Worm (Caenorhabditis elegans) whole organism, mixed stage, embryonic: ENCODE results near the gene M02D8.5.

Experiments
- M03D4.4 ChIP-seq: sonication (generic microtip); optimal IDR thresholded peaks from 2 replicates; lab custom pipeline; 2017; ENCODE audit warnings: mild to moderate bottlenecking, missing genetic modification characterization, missing compliant biosample characterization
- bed-3 ChIP-seq: fragments of 200-800 bp; sonication (Bioruptor generic); optimal IDR thresholded peaks from 3 replicates; lab custom pipeline; 2018; ENCODE audit warnings: mild to moderate bottlenecking, missing genetic modification characterization, moderate library complexity, missing compliant biosample characterization
- blmp-1 ChIP-seq: fragments of 150-350 bp; optimal IDR thresholded peaks from 2 replicates; lab custom pipeline; 2014; ENCODE audit warnings: missing biosample characterization, missing genetic modification characterization
- ceh-39 ChIP-seq: fragments of 150-350 bp; optimal IDR thresholded peaks from 2 replicates; lab custom pipeline; 2014; ENCODE audit warnings: missing biosample characterization, missing genetic modification characterization
- ceh-83 ChIP-seq: fragments of 200-800 bp; sonication (Bioruptor generic); optimal IDR thresholded peaks from 2 replicates; lab custom pipeline; 2018; ENCODE audit warnings: mild to moderate bottlenecking, missing genetic modification characterization, missing compliant biosample characterization
- cnd-1 ChIP-seq: fragments of 200-800 bp; sonication (Bioruptor generic); optimal IDR thresholded peaks from 2 replicates; lab custom pipeline; 2018; ENCODE audit warnings: mild to moderate bottlenecking, missing genetic modification characterization, missing compliant biosample characterization
- drap-1 ChIP-seq: fragments of 200-800 bp; sonication (Bioruptor generic); optimal IDR thresholded peaks from 3 replicates; lab custom pipeline; 2018; ENCODE audit warnings: mild to moderate bottlenecking, missing genetic modification characterization, missing compliant biosample characterization
- elt-1 ChIP-seq: sonication (generic microtip); optimal IDR thresholded peaks from 2 replicates; lab custom pipeline; 2017; ENCODE audit warnings: missing genetic modification characterization, mild to moderate bottlenecking, missing compliant biosample characterization, antibody characterized with exemption, moderate library complexity, borderline replicate concordance; ENCODE audit not compliant: insufficient read depth
- elt-3 ChIP-seq: fragments of 150-350 bp; optimal IDR thresholded peaks from 2 replicates; lab custom pipeline; 2014; ENCODE audit warnings: missing biosample characterization, missing genetic modification characterization
- flh-1 ChIP-seq: fragments of 200-800 bp; sonication (Bioruptor generic); optimal IDR thresholded peaks from 2 replicates; lab custom pipeline; 2018; ENCODE audit warnings: mild to moderate bottlenecking, missing genetic modification characterization, moderate library complexity, missing compliant biosample characterization
- hlh-1 ChIP-seq: fragments of 150-350 bp; optimal IDR thresholded peaks from 2 replicates; lab custom pipeline; 2014; ENCODE audit warnings: missing biosample characterization, missing genetic modification reagents, missing genetic modification characterization
- lin-13 ChIP-seq: fragments of 150-350 bp; optimal IDR thresholded peaks from 2 replicates; lab custom pipeline; 2014; ENCODE audit warnings: missing biosample characterization, missing genetic modification characterization
- lsy-2 ChIP-seq: fragments of 150-350 bp; optimal IDR thresholded peaks from 2 replicates; lab custom pipeline; 2014; ENCODE audit warnings: missing biosample characterization, missing genetic modification characterization
- mab-5 ChIP-seq: fragments of 150-350 bp; optimal IDR thresholded peaks from 2 replicates; lab custom pipeline; 2014; ENCODE audit warnings: missing biosample characterization, missing genetic modification characterization
- nhr-12 ChIP-seq: fragments of 150-350 bp; optimal IDR thresholded peaks from 2 replicates; lab custom pipeline; 2014; ENCODE audit warnings: missing biosample characterization, missing genetic modification characterization
- nhr-2 ChIP-seq: fragments of 150-350 bp; optimal IDR thresholded peaks from 2 replicates; lab custom pipeline; 2014; ENCODE audit warnings: missing biosample characterization, missing genetic modification characterization
- nhr-237 ChIP-seq: fragments of 150-350 bp; optimal IDR thresholded peaks from 2 replicates; lab custom pipeline; 2014; ENCODE audit warnings: missing biosample characterization, missing genetic modification characterization
- nhr-28 ChIP-seq: fragments of 150-350 bp; optimal IDR thresholded peaks from 2 replicates; lab custom pipeline; 2014; ENCODE audit warnings: missing biosample characterization, missing genetic modification characterization
- pha-4 ChIP-seq: fragments of 150-350 bp; optimal IDR thresholded peaks from 2 replicates; lab custom pipeline; 2018; ENCODE audit warnings: missing biosample characterization, missing genetic modification reagents, missing genetic modification characterization
- sem-2 ChIP-seq: fragments of 200-800 bp; sonication (Bioruptor generic); optimal IDR thresholded peaks from 2 replicates; lab custom pipeline; 2018; ENCODE audit warnings: mild to moderate bottlenecking, missing genetic modification characterization, missing compliant biosample characterization
- snpc-4 ChIP-seq: fragments of 150-350 bp; optimal IDR thresholded peaks from 2 replicates; lab custom pipeline; 2014; ENCODE audit warnings: missing biosample characterization, missing genetic modification characterization
- sptf-1 ChIP-seq: sonication (generic microtip); optimal IDR thresholded peaks from 2 replicates; lab custom pipeline; 2017; ENCODE audit warnings: mild to moderate bottlenecking, missing genetic modification characterization, moderate library complexity, missing compliant biosample characterization
- tbx-8 ChIP-seq: fragments of 200-800 bp; sonication (Bioruptor generic); optimal IDR thresholded peaks from 2 replicates; lab custom pipeline; 2018; ENCODE audit warnings: mild to moderate bottlenecking, missing genetic modification characterization, moderate library complexity, missing compliant biosample characterization
- unc-120 ChIP-seq: sonication (generic microtip); optimal IDR thresholded peaks from 2 replicates; lab custom pipeline; 2017; ENCODE audit warnings: missing genetic modification characterization, missing compliant biosample characterization; ENCODE audit not compliant: poor library complexity, severe bottlenecking
- unc-39 ChIP-seq: fragments of 150-350 bp; optimal IDR thresholded peaks from 2 replicates; lab custom pipeline; 2014; ENCODE audit warnings: missing biosample characterization, missing genetic modification characterization
- unc-62 ChIP-seq: fragments of 150-350 bp; optimal IDR thresholded peaks from 2 replicates; lab custom pipeline; 2014; ENCODE audit warnings: missing biosample characterization, missing genetic modification reagents, missing genetic modification characterization
- ztf-11 ChIP-seq: fragments of 150-350 bp; optimal IDR thresholded peaks from 2 replicates; lab custom pipeline; 2014; ENCODE audit warnings: missing biosample characterization, missing genetic modification characterization

M02D8.5 gene

ce11 chrX:8763607-8764006, 2.2 kb upstream of the M02D8.5 start, which contains the start of gene zig-12:
Gene zig-12 (plus strand): TSS chrX:8763907.
- no peak for TF ChIP-seq unc-62 (GFP tag; lab: Kevin White, UChicago)
- TF ChIP-seq lin-13: no peak
- TF ChIP-seq cnd-1: no peak
- no peak for TF ChIP-seq sptf-1 (tag; lab: Kevin White, UChicago)
- TF ChIP-seq snpc-4 (tag; lab: Kevin White, UChicago): no peak
- TF ChIP-seq mab-5 (tag; lab: Kevin White, UChicago): no peak
- no peak for TF ChIP-seq unc-120
- TF ChIP-seq ztf-11: no peak
- TF ChIP-seq drap-1 (GFP tag; lab: Kevin White, UChicago): no peak
- TF ChIP-seq unc-39 (tag; lab: Kevin White, UChicago): no peak
- TF ChIP-seq pha-4 (tag; lab: Kevin White, UChicago): no peak
- no peak for TF ChIP-seq M03D4.4 (tag; lab: Kevin White, UChicago)

ce11 chrX:8762927-8763326, 1.5 kb upstream of the M02D8.5 start:
- TF ChIP-seq unc-120 (peak; percentile 28), bed-3 (GFP tag; lab: Kevin White, UChicago) (no peak), flh-1 (GFP tag; lab: Kevin White, UChicago) (no peak), hlh-1 (peak; percentile 27), drap-1 (GFP tag; lab: Kevin White, UChicago) (no peak)

ce11 chrX:8761060-8761459, 337 bp downstream of the M02D8.5 start:
- TF ChIP-seq nhr-12: no peak
- TF ChIP-seq unc-62 (GFP tag; lab: Kevin White, UChicago): peak; percentile 13

- no peak for TF ChIP-seq unc-120
- TF ChIP-seq sptf-1 (tag; lab: Kevin White, UChicago): no peak
- TF ChIP-seq nhr-237 (tag; lab: Kevin White, UChicago): no peak
- TF ChIP-seq unc-62 (GFP tag; lab: Kevin White, UChicago): no peak
- TF ChIP-seq M03D4.4 (tag; lab: Kevin White, UChicago): no peak
- TF ChIP-seq ceh-39 (tag; lab: Kevin White, UChicago): no peak
- no peak for TF ChIP-seq hlh-1
- no peak for TF ChIP-seq sem-2 (GFP tag; lab: Kevin White, UChicago)
- TF ChIP-seq lsy-2 (tag; lab: Kevin White, UChicago): no peak
- TF ChIP-seq tbx-8 (GFP tag; lab: Kevin White, UChicago): no peak
Measured at ce11 chrX:8755987-8756386, 5.4 kb downstream of the M02D8.5 start.

- no peak for TF ChIP-seq nhr-237 (tag; lab: Kevin White, UChicago)
- no peak for TF ChIP-seq elt-3 (tag; lab: Kevin White, UChicago)
- TF ChIP-seq nhr-12: no peak
- no peak for TF ChIP-seq ztf-11
- no peak for TF ChIP-seq unc-39 (tag; lab: Kevin White, UChicago)
- TF ChIP-seq, all 35 proteins: peak for 0
Measured at ce11 chrX:8754285-8754795, 7.1 kb downstream of the M02D8.5 start.

- TF ChIP-seq unc-62 (GFP tag; lab: Kevin White, UChicago) (peak; percentile 47), nhr-28 (tag; lab: Kevin White, UChicago) (no peak), elt-3 (tag; lab: Kevin White, UChicago) (peak; percentile 44), elt-1 (tag; lab: Kevin White, UChicago) (peak; percentile 78)
Measured at ce11 chrX:8752546-8752945, 8.9 kb downstream of the M02D8.5 start.

ce11 chrX:8750660-8751059, 10.7 kb downstream of the M02D8.5 start, which contains the start of gene asns-2:
Gene asns-2 (minus strand): TSS chrX:8750941.
- TF ChIP-seq elt-3 (tag; lab: Kevin White, UChicago): no peak
- no peak for TF ChIP-seq blmp-1 (tag; lab: Kevin White, UChicago)
- TF ChIP-seq nhr-2 (tag; lab: Kevin White, UChicago): no peak
- no peak for TF ChIP-seq pha-4 (tag; lab: Kevin White, UChicago)
- no peak for TF ChIP-seq ztf-11
- no peak for TF ChIP-seq mab-5 (tag; lab: Kevin White, UChicago)
- TF ChIP-seq cnd-1: no peak
- TF ChIP-seq ceh-83 (GFP tag; lab: Kevin White, UChicago): no peak
- no peak for TF ChIP-seq hlh-1
- no peak for TF ChIP-seq flh-1 (GFP tag; lab: Kevin White, UChicago)
- no peak for TF ChIP-seq tbx-8 (GFP tag; lab: Kevin White, UChicago)
